Worm (Caenorhabditis elegans) whole organism, mixed stage, embryonic: ENCODE measurements around the gene chin-1.

Experiments used
- M03D4.4 ChIP-seq: sonication (generic microtip); optimal IDR thresholded peaks from 2 replicates; lab custom pipeline; 2017; ENCODE audit warnings: mild to moderate bottlenecking, missing genetic modification characterization, missing compliant biosample characterization
- bed-3 ChIP-seq: fragments of 200-800 bp; sonication (Bioruptor generic); optimal IDR thresholded peaks from 3 replicates; lab custom pipeline; 2018; ENCODE audit warnings: mild to moderate bottlenecking, missing genetic modification characterization, moderate library complexity, missing compliant biosample characterization
- blmp-1 ChIP-seq: fragments of 150-350 bp; optimal IDR thresholded peaks from 2 replicates; lab custom pipeline; 2014; ENCODE audit warnings: missing biosample characterization, missing genetic modification characterization
- ceh-39 ChIP-seq: fragments of 150-350 bp; optimal IDR thresholded peaks from 2 replicates; lab custom pipeline; 2014; ENCODE audit warnings: missing biosample characterization, missing genetic modification characterization
- ceh-43 ChIP-seq: fragments of 200-800 bp; sonication (Bioruptor generic); optimal IDR thresholded peaks from 2 replicates; lab custom pipeline; 2018; ENCODE audit warnings: mild to moderate bottlenecking, missing genetic modification characterization, moderate library complexity, missing compliant biosample characterization
- ceh-83 ChIP-seq: fragments of 200-800 bp; sonication (Bioruptor generic); optimal IDR thresholded peaks from 2 replicates; lab custom pipeline; 2018; ENCODE audit warnings: mild to moderate bottlenecking, missing genetic modification characterization, missing compliant biosample characterization
- cnd-1 ChIP-seq: fragments of 200-800 bp; sonication (Bioruptor generic); optimal IDR thresholded peaks from 2 replicates; lab custom pipeline; 2018; ENCODE audit warnings: mild to moderate bottlenecking, missing genetic modification characterization, missing compliant biosample characterization
- drap-1 ChIP-seq: fragments of 200-800 bp; sonication (Bioruptor generic); optimal IDR thresholded peaks from 3 replicates; lab custom pipeline; 2018; ENCODE audit warnings: mild to moderate bottlenecking, missing genetic modification characterization, missing compliant biosample characterization
- elt-1 ChIP-seq: sonication (generic microtip); optimal IDR thresholded peaks from 2 replicates; lab custom pipeline; 2017; ENCODE audit warnings: missing genetic modification characterization, mild to moderate bottlenecking, missing compliant biosample characterization, antibody characterized with exemption, moderate library complexity, borderline replicate concordance; ENCODE audit not compliant: insufficient read depth
- elt-3 ChIP-seq: fragments of 150-350 bp; optimal IDR thresholded peaks from 2 replicates; lab custom pipeline; 2014; ENCODE audit warnings: missing biosample characterization, missing genetic modification characterization
- ham-2 ChIP-seq: fragments of 200-800 bp; sonication (Bioruptor generic); optimal IDR thresholded peaks from 2 replicates; lab custom pipeline; 2018; ENCODE audit warnings: mild to moderate bottlenecking, missing genetic modification characterization, missing compliant biosample characterization
- hlh-1 ChIP-seq: fragments of 150-350 bp; optimal IDR thresholded peaks from 2 replicates; lab custom pipeline; 2014; ENCODE audit warnings: missing biosample characterization, missing genetic modification reagents, missing genetic modification characterization
- lin-13 ChIP-seq: fragments of 150-350 bp; optimal IDR thresholded peaks from 2 replicates; lab custom pipeline; 2014; ENCODE audit warnings: missing biosample characterization, missing genetic modification characterization
- lin-32 ChIP-seq: fragments of 200-800 bp; sonication (Bioruptor generic); optimal IDR thresholded peaks from 2 replicates; lab custom pipeline; 2018; ENCODE audit warnings: mild to moderate bottlenecking, missing genetic modification characterization, missing compliant biosample characterization
- mab-5 ChIP-seq: fragments of 150-350 bp; optimal IDR thresholded peaks from 2 replicates; lab custom pipeline; 2014; ENCODE audit warnings: missing biosample characterization, missing genetic modification characterization
- mep-1 ChIP-seq: fragments of 150-350 bp; optimal IDR thresholded peaks from 2 replicates; lab custom pipeline; 2017; ENCODE audit warnings: missing biosample characterization, missing genetic modification reagents, missing genetic modification characterization, inconsistent platforms
- mls-2 ChIP-seq: sonication (generic microtip); optimal IDR thresholded peaks from 2 replicates; lab custom pipeline; 2016; ENCODE audit warnings: mild to moderate bottlenecking, missing genetic modification characterization, moderate library complexity, missing compliant biosample characterization
- nhr-12 ChIP-seq: fragments of 150-350 bp; optimal IDR thresholded peaks from 2 replicates; lab custom pipeline; 2014; ENCODE audit warnings: missing biosample characterization, missing genetic modification characterization
- nhr-2 ChIP-seq: fragments of 150-350 bp; optimal IDR thresholded peaks from 2 replicates; lab custom pipeline; 2014; ENCODE audit warnings: missing biosample characterization, missing genetic modification characterization
- nhr-237 ChIP-seq: fragments of 150-350 bp; optimal IDR thresholded peaks from 2 replicates; lab custom pipeline; 2014; ENCODE audit warnings: missing biosample characterization, missing genetic modification characterization
- nhr-28 ChIP-seq: fragments of 150-350 bp; optimal IDR thresholded peaks from 2 replicates; lab custom pipeline; 2014; ENCODE audit warnings: missing biosample characterization, missing genetic modification characterization
- nhr-76 ChIP-seq: sonication (generic microtip); optimal IDR thresholded peaks from 2 replicates; lab custom pipeline; 2017; ENCODE audit warnings: missing biosample characterization, missing genetic modification characterization
- pha-4 ChIP-seq: fragments of 150-350 bp; optimal IDR thresholded peaks from 2 replicates; lab custom pipeline; 2018; ENCODE audit warnings: missing biosample characterization, missing genetic modification reagents, missing genetic modification characterization
- sem-2 ChIP-seq: fragments of 200-800 bp; sonication (Bioruptor generic); optimal IDR thresholded peaks from 2 replicates; lab custom pipeline; 2018; ENCODE audit warnings: mild to moderate bottlenecking, missing genetic modification characterization, missing compliant biosample characterization
- snpc-4 ChIP-seq: fragments of 150-350 bp; optimal IDR thresholded peaks from 2 replicates; lab custom pipeline; 2014; ENCODE audit warnings: missing biosample characterization, missing genetic modification characterization
- sptf-1 ChIP-seq: sonication (generic microtip); optimal IDR thresholded peaks from 2 replicates; lab custom pipeline; 2017; ENCODE audit warnings: mild to moderate bottlenecking, missing genetic modification characterization, moderate library complexity, missing compliant biosample characterization
- tbx-8 ChIP-seq: fragments of 200-800 bp; sonication (Bioruptor generic); optimal IDR thresholded peaks from 2 replicates; lab custom pipeline; 2018; ENCODE audit warnings: mild to moderate bottlenecking, missing genetic modification characterization, moderate library complexity, missing compliant biosample characterization
- unc-120 ChIP-seq: sonication (generic microtip); optimal IDR thresholded peaks from 2 replicates; lab custom pipeline; 2017; ENCODE audit warnings: missing genetic modification characterization, missing compliant biosample characterization; ENCODE audit not compliant: poor library complexity, severe bottlenecking
- unc-39 ChIP-seq: fragments of 150-350 bp; optimal IDR thresholded peaks from 2 replicates; lab custom pipeline; 2014; ENCODE audit warnings: missing biosample characterization, missing genetic modification characterization
- unc-62 ChIP-seq: fragments of 150-350 bp; optimal IDR thresholded peaks from 2 replicates; lab custom pipeline; 2014; ENCODE audit warnings: missing biosample characterization, missing genetic modification reagents, missing genetic modification characterization
- ztf-11 ChIP-seq: fragments of 150-350 bp; optimal IDR thresholded peaks from 2 replicates; lab custom pipeline; 2014; ENCODE audit warnings: missing biosample characterization, missing genetic modification characterization

Gene chin-1

DNA sequence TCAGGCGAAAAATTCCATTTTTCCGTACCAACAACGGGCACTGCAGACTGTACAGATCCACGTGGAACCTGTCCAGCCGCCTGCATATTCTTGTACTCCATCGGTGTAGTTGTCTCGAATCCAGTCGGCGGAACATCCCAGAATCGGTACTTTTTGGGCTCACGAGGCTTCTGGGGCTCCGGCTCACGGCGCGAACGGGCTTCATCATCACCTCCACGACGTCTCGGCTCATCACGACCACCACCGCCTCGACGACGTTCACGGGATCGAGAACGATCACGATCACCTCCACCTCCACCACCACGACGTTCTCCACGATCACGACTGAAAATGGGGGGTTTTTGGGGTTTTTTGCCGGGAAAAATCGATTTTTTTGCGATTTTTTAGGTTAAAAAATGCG lies 37.1 kb upstream of the chin-1 start:
- TF ChIP-seq unc-120 (tag; lab: Kevin White, UChicago) (no peak), nhr-76 (tag; lab: Kevin White, UChicago) (no peak), hlh-1 (tag; lab: Kevin White, UChicago) (no peak), lin-32 (GFP tag; lab: Kevin White, UChicago) (no peak), mab-5 (tag; lab: Kevin White, UChicago) (no peak), M03D4.4 (tag; lab: Kevin White, UChicago) (no peak), blmp-1 (tag; lab: Kevin White, UChicago) (no peak), ceh-83 (no peak), elt-1 (tag; lab: Kevin White, UChicago) (no peak), ceh-43 (GFP tag; lab: Kevin White, UChicago) (no peak), unc-39 (no peak), nhr-28 (tag; lab: Kevin White, UChicago) (no peak), cnd-1 (tag; lab: Kevin White, UChicago) (no peak), ham-2 (GFP tag; lab: Kevin White, UChicago) (no peak), drap-1 (GFP tag; lab: Kevin White, UChicago) (no peak), tbx-8 (no peak), bed-3 (GFP tag; lab: Kevin White, UChicago) (no peak), nhr-237 (tag; lab: Kevin White, UChicago) (no peak), mep-1 (tag; lab: Kevin White, UChicago) (no peak), sem-2 (GFP tag; lab: Kevin White, UChicago) (no peak)

DNA sequence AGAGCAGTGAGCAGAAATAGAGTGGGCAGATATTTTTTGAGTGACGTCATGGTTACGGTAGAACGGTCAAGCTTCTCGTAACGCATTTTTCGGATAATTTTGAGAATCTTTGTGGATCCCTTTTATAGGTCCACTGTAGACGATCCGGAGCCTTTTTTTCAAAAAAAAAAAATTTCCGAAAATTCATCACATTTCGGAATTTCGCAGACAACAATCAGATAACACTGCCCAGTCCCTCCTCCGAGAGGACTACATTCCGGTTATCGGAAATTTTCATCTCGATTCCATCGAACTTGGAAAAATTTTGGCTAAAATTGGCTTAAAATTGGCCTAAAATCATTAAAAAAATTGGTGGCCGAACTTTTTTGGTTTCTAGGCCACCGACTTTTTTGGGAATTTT lies 22.9 kb upstream of the chin-1 start, which contains the start of gene BE0003N10.6:
BE0003N10.6 (minus strand) TSS at position 101 of the 400 bp plus-strand sequence.
- no peak for TF ChIP-seq ceh-43 (GFP tag; lab: Kevin White, UChicago)
- TF ChIP-seq nhr-28 (tag; lab: Kevin White, UChicago): no peak
- TF ChIP-seq sem-2 (GFP tag; lab: Kevin White, UChicago): no peak
- no peak for TF ChIP-seq ztf-11
- TF ChIP-seq blmp-1 (tag; lab: Kevin White, UChicago): no peak
- no peak for TF ChIP-seq sptf-1 (tag; lab: Kevin White, UChicago)
- TF ChIP-seq cnd-1 (tag; lab: Kevin White, UChicago): no peak
- no peak for TF ChIP-seq lin-13
- TF ChIP-seq drap-1 (GFP tag; lab: Kevin White, UChicago): no peak
- no peak for TF ChIP-seq unc-62
- no peak for TF ChIP-seq mls-2
- no peak for TF ChIP-seq elt-1 (tag; lab: Kevin White, UChicago)
- no peak for TF ChIP-seq hlh-1 (tag; lab: Kevin White, UChicago)
- no peak for TF ChIP-seq mab-5 (tag; lab: Kevin White, UChicago)
- TF ChIP-seq unc-39: no peak
- no peak for TF ChIP-seq mep-1 (tag; lab: Kevin White, UChicago)
- no peak for TF ChIP-seq unc-120 (tag; lab: Kevin White, UChicago)
- no peak for TF ChIP-seq nhr-12 (tag; lab: Kevin White, UChicago)
- no peak for TF ChIP-seq nhr-2

DNA sequence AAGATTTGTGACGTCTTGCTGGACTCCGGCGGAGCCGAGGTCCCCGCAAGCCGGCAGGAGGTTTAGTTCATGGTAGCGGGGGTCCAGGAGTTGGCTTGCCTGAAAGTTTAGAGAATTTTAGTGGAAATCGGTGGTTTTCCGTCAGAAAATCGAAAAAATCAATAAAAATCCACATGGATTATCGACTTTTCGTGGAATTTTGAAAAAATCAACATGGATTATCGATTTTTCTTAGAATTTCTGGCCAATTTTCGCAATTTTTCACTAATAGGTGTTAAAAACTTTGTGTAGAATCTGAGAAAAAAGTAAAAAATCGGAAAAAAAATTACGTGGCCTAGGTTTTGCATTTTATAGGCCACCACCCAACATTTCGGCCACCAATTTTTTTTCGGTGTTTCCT lies 21.9 kb upstream of the chin-1 start:
- TF ChIP-seq ztf-11: no peak
- TF ChIP-seq cnd-1 (tag; lab: Kevin White, UChicago): no peak
- TF ChIP-seq unc-120 (tag; lab: Kevin White, UChicago): no peak
- no peak for TF ChIP-seq pha-4 (tag; lab: Kevin White, UChicago)
- TF ChIP-seq elt-1 (tag; lab: Kevin White, UChicago): no peak
- TF ChIP-seq ceh-83: no peak
- TF ChIP-seq snpc-4: no peak
- TF ChIP-seq sem-2 (GFP tag; lab: Kevin White, UChicago): no peak
- TF ChIP-seq unc-62: no peak
- no peak for TF ChIP-seq nhr-2

DNA sequence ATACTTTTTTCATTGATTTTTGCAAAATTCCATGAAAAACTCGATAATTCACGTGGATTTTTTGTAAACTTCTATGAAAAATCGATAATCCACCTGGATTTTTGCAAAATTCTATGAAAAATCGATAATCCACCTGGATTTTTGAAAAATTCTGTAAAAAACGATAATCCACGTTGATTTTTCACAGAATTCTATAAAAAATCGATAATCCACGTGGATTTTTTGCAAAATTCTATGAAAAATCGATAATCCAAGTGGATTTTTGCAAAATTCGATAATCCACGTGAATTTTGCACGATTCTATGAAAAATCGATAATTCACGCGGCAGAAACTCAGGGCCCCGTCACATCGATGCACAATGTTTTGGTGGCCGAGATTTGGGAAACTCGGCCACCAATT lies 21.1 kb upstream of the chin-1 start:
- TF ChIP-seq unc-39 (no peak), nhr-76 (tag; lab: Kevin White, UChicago) (no peak), ceh-39 (tag; lab: Kevin White, UChicago) (no peak), elt-3 (no peak), ztf-11 (no peak), lin-13 (no peak), drap-1 (GFP tag; lab: Kevin White, UChicago) (no peak), mep-1 (tag; lab: Kevin White, UChicago) (no peak), nhr-237 (tag; lab: Kevin White, UChicago) (no peak), cnd-1 (tag; lab: Kevin White, UChicago) (no peak), lin-32 (GFP tag; lab: Kevin White, UChicago) (no peak), sptf-1 (tag; lab: Kevin White, UChicago) (no peak), nhr-12 (tag; lab: Kevin White, UChicago) (no peak), nhr-2 (no peak), ham-2 (GFP tag; lab: Kevin White, UChicago) (no peak), M03D4.4 (tag; lab: Kevin White, UChicago) (no peak), unc-62 (no peak)
